Fruit fly (Drosophila melanogaster) S2 (cell line): ENCODE results near the gene CG17300.

Experiments used
- CG8478 ChIP-seq: fragments of >200 bp; optimal IDR thresholded peaks from 2 replicates; lab custom pipeline; 2018
- CTCF ChIP-seq, 2 experiments: fragments of >200 bp; optimal IDR thresholded peaks; 2 replicates each; lab custom pipeline; 2018

DNA sequence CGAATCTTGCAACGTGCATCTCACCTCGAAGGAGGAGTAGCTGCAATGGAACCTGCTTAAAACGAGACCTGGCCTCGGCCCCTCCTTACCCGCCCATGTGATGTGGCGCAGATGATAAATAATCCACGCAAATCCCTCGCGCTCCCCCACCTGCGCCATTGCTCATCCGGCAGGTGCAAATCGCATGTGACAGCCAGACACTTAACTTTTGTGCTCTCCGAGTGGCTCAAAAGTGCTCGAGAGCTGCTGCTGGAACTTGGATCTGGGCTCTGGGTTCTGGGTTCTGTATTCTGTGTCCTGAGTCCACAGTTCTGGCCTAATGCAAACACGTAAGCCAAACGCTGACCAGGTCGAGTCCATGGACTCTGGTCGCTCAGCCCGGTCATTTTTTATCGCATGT, 13.3 kb upstream of the CG17300 start:
- TF ChIP-seq CTCF (optimal IDR thresholded peaks at IDR 0.05; lab: Kevin White, UChicago) = no peak
- TF ChIP-seq CG8478 (lab: Kevin White, UChicago) = no peak
